Worm (Caenorhabditis elegans): Measurements from ENCODE around the gene F08G12.11.

- TF ChIP-seq med-1 (GFP tag; optimal IDR thresholded peaks at IDR 0.05; ENCODE audit: insufficient read depth) = no peak
- no peak for TF ChIP-seq tab-1 (GFP tag; IDR thresholded peaks at IDR 0.05)
These were observed 22.4 kb upstream of the F08G12.11 start, which contains the start of gene gcy-9 for ce11 chrX:11337783-11338182.
